Worm (Caenorhabditis elegans): Measurements from ENCODE around the gene mrps-18C.

Gene mrps-18C

ce11 chrIII:4951824-4952223 is 16.4 kb downstream of the mrps-18C start, which contains the start of gene flh-2:
flh-2 (plus strand) TSS chrIII:4952124.
- TF ChIP-seq lsy-2 (tag; optimal IDR thresholded peaks at IDR 0.05) (no peak), nhr-237 (tag; optimal IDR thresholded peaks at IDR 0.05) (no peak), zip-8 (tag; optimal IDR thresholded peaks at IDR 0.05) (no peak), cnd-1 (tag; optimal IDR thresholded peaks at IDR 0.05) (no peak), pha-4 (tag; optimal IDR thresholded peaks at IDR 0.05) (no peak), M03D4.4 (tag; optimal IDR thresholded peaks at IDR 0.05) (no peak), drap-1 (GFP tag; optimal IDR thresholded peaks at IDR 0.05) (no peak), elt-3 (tag; optimal IDR thresholded peaks at IDR 0.05) (no peak), nhr-2 (tag; optimal IDR thresholded peaks at IDR 0.05) (no peak), flh-1 (GFP tag; optimal IDR thresholded peaks at IDR 0.05) (no peak), lin-32 (GFP tag; optimal IDR thresholded peaks at IDR 0.05) (no peak), nhr-28 (tag; optimal IDR thresholded peaks at IDR 0.05) (no peak), mls-2 (tag; optimal IDR thresholded peaks at IDR 0.05) (no peak), unc-39 (tag; optimal IDR thresholded peaks at IDR 0.05) (no peak), mep-1 (tag; optimal IDR thresholded peaks at IDR 0.05) (no peak), hlh-1 (tag; optimal IDR thresholded peaks at IDR 0.05) (no peak), bed-3 (GFP tag; optimal IDR thresholded peaks at IDR 0.05) (no peak)

ce11 chrIII:4952970-4953369 is 17.6 kb downstream of the mrps-18C start:
- TF ChIP-seq tbx-8 (GFP tag; optimal IDR thresholded peaks at IDR 0.05) (no peak), unc-39 (tag; optimal IDR thresholded peaks at IDR 0.05) (no peak), mep-1 (tag; optimal IDR thresholded peaks at IDR 0.05) (no peak)

- TF ChIP-seq bed-3 (GFP tag; optimal IDR thresholded peaks at IDR 0.05) (no peak), elt-1 (tag; optimal IDR thresholded peaks at IDR 0.05; ENCODE audit: borderline replicate concordance, insufficient read depth) (no peak), nhr-12 (tag; optimal IDR thresholded peaks at IDR 0.05) (no peak), ham-2 (GFP tag; optimal IDR thresholded peaks at IDR 0.05) (no peak), zip-8 (tag; optimal IDR thresholded peaks at IDR 0.05) (no peak)
These were observed 21.2 kb downstream of the mrps-18C start, which contains the start of gene C26E6.1 for ce11 chrIII:4956566-4956965. C26E6.1 (plus strand) TSS chrIII:4956866.

ce11 chrIII:4960204-4960603 is 24.8 kb downstream of the mrps-18C start, which contains the start of gene C27F2.4:
C27F2.4 (minus strand) TSS chrIII:4960304.
- TF ChIP-seq lin-32 (GFP tag; optimal IDR thresholded peaks at IDR 0.05) (no peak), nhr-76 (tag; optimal IDR thresholded peaks at IDR 0.05) (no peak), unc-62 (GFP tag; optimal IDR thresholded peaks at IDR 0.05) (no peak), nhr-2 (tag; optimal IDR thresholded peaks at IDR 0.05) (no peak), drap-1 (GFP tag; optimal IDR thresholded peaks at IDR 0.05) (no peak), ceh-83 (GFP tag; optimal IDR thresholded peaks at IDR 0.05) (no peak), M03D4.4 (tag; optimal IDR thresholded peaks at IDR 0.05) (no peak), mab-5 (tag; optimal IDR thresholded peaks at IDR 0.05) (no peak), elt-3 (tag; optimal IDR thresholded peaks at IDR 0.05) (no peak), lsy-2 (tag; optimal IDR thresholded peaks at IDR 0.05) (no peak)

ce11 chrIII:4961281-4961680 is 25.9 kb downstream of the mrps-18C start:
- TF ChIP-seq mep-1 (tag; optimal IDR thresholded peaks at IDR 0.05), result no peak
- TF ChIP-seq elt-3 (tag; optimal IDR thresholded peaks at IDR 0.05), result no peak
- TF ChIP-seq sem-2 (GFP tag; optimal IDR thresholded peaks at IDR 0.05), result no peak
- TF ChIP-seq unc-62 (GFP tag; optimal IDR thresholded peaks at IDR 0.05), result no peak
- no peak for TF ChIP-seq ham-2 (GFP tag; optimal IDR thresholded peaks at IDR 0.05)
- TF ChIP-seq ztf-11 (tag; optimal IDR thresholded peaks at IDR 0.05), result no peak
- TF ChIP-seq elt-1 (tag; optimal IDR thresholded peaks at IDR 0.05; ENCODE audit: borderline replicate concordance, insufficient read depth), result no peak
- no peak for TF ChIP-seq nhr-76 (tag; optimal IDR thresholded peaks at IDR 0.05)
- TF ChIP-seq bed-3 (GFP tag; optimal IDR thresholded peaks at IDR 0.05), result no peak
- TF ChIP-seq tbx-8 (GFP tag; optimal IDR thresholded peaks at IDR 0.05), result no peak
- TF ChIP-seq ceh-43 (GFP tag; optimal IDR thresholded peaks at IDR 0.05), result no peak
- no peak for TF ChIP-seq lin-13 (tag; optimal IDR thresholded peaks at IDR 0.05)

- no peak for TF ChIP-seq nhr-237 (tag; optimal IDR thresholded peaks at IDR 0.05)
- no peak for TF ChIP-seq blmp-1 (tag; optimal IDR thresholded peaks at IDR 0.05)
- no peak for TF ChIP-seq unc-39 (tag; optimal IDR thresholded peaks at IDR 0.05)
- no peak for TF ChIP-seq nhr-28 (tag; optimal IDR thresholded peaks at IDR 0.05)
- no peak for TF ChIP-seq zip-8 (tag; optimal IDR thresholded peaks at IDR 0.05)
- no peak for TF ChIP-seq elt-3 (tag; optimal IDR thresholded peaks at IDR 0.05)
- TF ChIP-seq pha-4 (tag; optimal IDR thresholded peaks at IDR 0.05), result no peak
- TF ChIP-seq ceh-39 (tag; optimal IDR thresholded peaks at IDR 0.05), result no peak
- TF ChIP-seq snpc-4 (tag; optimal IDR thresholded peaks at IDR 0.05), result no peak
- TF ChIP-seq unc-120 (tag; optimal IDR thresholded peaks at IDR 0.05; ENCODE audit: poor library complexity, severe bottlenecking), result no peak
- no peak for TF ChIP-seq elt-1 (tag; optimal IDR thresholded peaks at IDR 0.05; ENCODE audit: borderline replicate concordance, insufficient read depth)
- TF ChIP-seq M03D4.4 (tag; optimal IDR thresholded peaks at IDR 0.05), result no peak
- TF ChIP-seq cnd-1 (tag; optimal IDR thresholded peaks at IDR 0.05), result no peak
- TF ChIP-seq hlh-1 (tag; optimal IDR thresholded peaks at IDR 0.05), result no peak
These were observed 27.0 kb downstream of the mrps-18C start, which contains the start of gene vps-22 for ce11 chrIII:4962393-4962792. vps-22 (minus strand) TSS chrIII:4962493.
